Worm (Caenorhabditis elegans): ENCODE results near the gene sra-36.

Gene sra-36

ce11 chrII:4540631-4541030 lies at the start of gene sra-36:
Gene sra-36, minus strand, starts transcription at chrII:4540731.
- no peak for TF ChIP-seq unc-120 (tag; optimal IDR thresholded peaks at IDR 0.05; ENCODE audit: poor library complexity, severe bottlenecking)
- no peak for TF ChIP-seq bed-3 (GFP tag; optimal IDR thresholded peaks at IDR 0.05)
- no peak for TF ChIP-seq ceh-83 (GFP tag; optimal IDR thresholded peaks at IDR 0.05)
- TF ChIP-seq nhr-12 (tag; optimal IDR thresholded peaks at IDR 0.05): no peak
- TF ChIP-seq nhr-237 (tag; optimal IDR thresholded peaks at IDR 0.05): no peak
- no peak for TF ChIP-seq ham-2 (GFP tag; optimal IDR thresholded peaks at IDR 0.05)
- TF ChIP-seq mab-5 (tag; optimal IDR thresholded peaks at IDR 0.05): no peak
- TF ChIP-seq tbx-8 (GFP tag; optimal IDR thresholded peaks at IDR 0.05): no peak
- TF ChIP-seq snpc-4 (tag; optimal IDR thresholded peaks at IDR 0.05): no peak
- no peak for TF ChIP-seq nhr-2 (tag; optimal IDR thresholded peaks at IDR 0.05)
- TF ChIP-seq drap-1 (GFP tag; optimal IDR thresholded peaks at IDR 0.05): no peak
- TF ChIP-seq sptf-1 (tag; optimal IDR thresholded peaks at IDR 0.05): no peak
- no peak for TF ChIP-seq lin-32 (GFP tag; optimal IDR thresholded peaks at IDR 0.05)
- TF ChIP-seq nhr-28 (tag; optimal IDR thresholded peaks at IDR 0.05): no peak
- no peak for TF ChIP-seq pha-4 (tag; optimal IDR thresholded peaks at IDR 0.05)
- TF ChIP-seq flh-1 (GFP tag; optimal IDR thresholded peaks at IDR 0.05): no peak
- TF ChIP-seq blmp-1 (tag; optimal IDR thresholded peaks at IDR 0.05): no peak
- no peak for TF ChIP-seq lin-13 (tag; optimal IDR thresholded peaks at IDR 0.05)
- no peak for TF ChIP-seq unc-62 (GFP tag; optimal IDR thresholded peaks at IDR 0.05)
- TF ChIP-seq hlh-1 (tag; optimal IDR thresholded peaks at IDR 0.05): no peak

ce11 chrII:4590086-4590485 lies 49.6 kb upstream of the sra-36 start:
- TF ChIP-seq M03D4.4 (tag; optimal IDR thresholded peaks at IDR 0.05): no peak
- no peak for TF ChIP-seq mab-5 (tag; optimal IDR thresholded peaks at IDR 0.05)
- TF ChIP-seq lin-32 (GFP tag; optimal IDR thresholded peaks at IDR 0.05): no peak
- no peak for TF ChIP-seq ceh-43 (GFP tag; optimal IDR thresholded peaks at IDR 0.05)
- no peak for TF ChIP-seq unc-120 (tag; optimal IDR thresholded peaks at IDR 0.05; ENCODE audit: poor library complexity, severe bottlenecking)
- no peak for TF ChIP-seq elt-1 (tag; optimal IDR thresholded peaks at IDR 0.05; ENCODE audit: borderline replicate concordance, insufficient read depth)
- TF ChIP-seq cnd-1 (tag; optimal IDR thresholded peaks at IDR 0.05): no peak
- TF ChIP-seq lin-13 (tag; optimal IDR thresholded peaks at IDR 0.05): no peak
- no peak for TF ChIP-seq ceh-83 (GFP tag; optimal IDR thresholded peaks at IDR 0.05)
- no peak for TF ChIP-seq snpc-4 (tag; optimal IDR thresholded peaks at IDR 0.05)

ce11 chrII:4585327-4585726 lies 44.8 kb upstream of the sra-36 start:
- no peak for TF ChIP-seq tbx-8 (GFP tag; optimal IDR thresholded peaks at IDR 0.05)
- TF ChIP-seq unc-62 (GFP tag; optimal IDR thresholded peaks at IDR 0.05): no peak
- peak; percentile 3 for TF ChIP-seq sem-2 (GFP tag; optimal IDR thresholded peaks at IDR 0.05)
- TF ChIP-seq zip-8 (tag; optimal IDR thresholded peaks at IDR 0.05): no peak
- TF ChIP-seq ces-1 (GFP tag; optimal IDR thresholded peaks at IDR 0.05): peak; percentile 48
- no peak for TF ChIP-seq nhr-76 (tag; optimal IDR thresholded peaks at IDR 0.05)
- no peak for TF ChIP-seq ceh-83 (GFP tag; optimal IDR thresholded peaks at IDR 0.05)
- TF ChIP-seq hlh-1 (tag; optimal IDR thresholded peaks at IDR 0.05): no peak
- TF ChIP-seq pha-4 (tag; optimal IDR thresholded peaks at IDR 0.05): no peak
- no peak for TF ChIP-seq ceh-43 (GFP tag; optimal IDR thresholded peaks at IDR 0.05)
- TF ChIP-seq mls-2 (tag; optimal IDR thresholded peaks at IDR 0.05): no peak
- TF ChIP-seq ztf-11 (tag; optimal IDR thresholded peaks at IDR 0.05): peak; percentile 59
- no peak for TF ChIP-seq unc-39 (tag; optimal IDR thresholded peaks at IDR 0.05)
- no peak for TF ChIP-seq nhr-28 (tag; optimal IDR thresholded peaks at IDR 0.05)
- peak; percentile 49 for TF ChIP-seq nhr-2 (tag; optimal IDR thresholded peaks at IDR 0.05)
- TF ChIP-seq sptf-1 (tag; optimal IDR thresholded peaks at IDR 0.05): peak; percentile 13
- no peak for TF ChIP-seq unc-120 (tag; optimal IDR thresholded peaks at IDR 0.05; ENCODE audit: poor library complexity, severe bottlenecking)
- peak; percentile 5 for TF ChIP-seq cnd-1 (tag; optimal IDR thresholded peaks at IDR 0.05)
- TF ChIP-seq lin-13 (tag; optimal IDR thresholded peaks at IDR 0.05): no peak
- TF ChIP-seq ham-2 (GFP tag; optimal IDR thresholded peaks at IDR 0.05): peak; percentile 38
- no peak for TF ChIP-seq drap-1 (GFP tag; optimal IDR thresholded peaks at IDR 0.05)
- TF ChIP-seq lin-32 (GFP tag; optimal IDR thresholded peaks at IDR 0.05): peak; percentile 97
- TF ChIP-seq mep-1 (tag; optimal IDR thresholded peaks at IDR 0.05): no peak

- TF ChIP-seq ces-1 (GFP tag; optimal IDR thresholded peaks at IDR 0.05) (peak; percentile 99), flh-1 (GFP tag; optimal IDR thresholded peaks at IDR 0.05) (no peak), elt-3 (tag; optimal IDR thresholded peaks at IDR 0.05) (no peak)
Measured at ce11 chrII:4584313-4584712, 43.8 kb upstream of the sra-36 start.

Data from whole organism, mixed stage, embryonic.